3 worm cellular contexts compared by ENCODE assay signal in genomic region chrX:7068400-7068799, ce11.
TF ChIP-seq lines count a peak whose summit lies in the region.

TSS of gene pdi-6 (minus strand) at chrX:7068563.

TF ChIP-seq in whole organism, L1 larva, 84 proteins besides CTCF, POLR2A, EP300 and RAD21 (continued from another document and continues in another):
- TF ChIP-seq lin-13 (GFP tag; optimal IDR thresholded peaks at IDR 0.05; lab: Kevin White, UChicago) (peak; percentile 91), pag-3 (tag; optimal IDR thresholded peaks at IDR 0.05; lab: Kevin White, UChicago; ENCODE audit: borderline replicate concordance, insufficient read depth) (no peak), fkh-8 (tag; optimal IDR thresholded peaks at IDR 0.05; lab: Kevin White, UChicago) (peak; percentile 78), mab-9 (GFP tag; IDR thresholded peaks at IDR 0.05; lab: Robert Waterston, UW) (peak; percentile 65), unc-30 (tag; optimal IDR thresholded peaks at IDR 0.05; lab: Kevin White, UChicago) (no peak), nhr-19 (GFP tag; conservative IDR thresholded peaks at IDR 0.05; lab: Robert Waterston, UW) (peak; percentile 90), lin-14 (GFP tag; optimal IDR thresholded peaks at IDR 0.05; lab: Kevin White, UChicago) (peak; percentile 96), pqm-1 (tag; optimal IDR thresholded peaks at IDR 0.05; lab: Kevin White, UChicago) (peak; percentile 5), nhr-85 (tag; lab: Kevin White, UChicago) (peak; percentile 93), nhr-237 (tag; optimal IDR thresholded peaks at IDR 0.05; lab: Kevin White, UChicago) (peak; percentile 70), unc-86 (tag; optimal IDR thresholded peaks at IDR 0.05; lab: Kevin White, UChicago) (peak; percentile 54), lin-39 (tag; optimal IDR thresholded peaks at IDR 0.05; lab: Kevin White, UChicago) (peak; percentile 57), hlh-17 (GFP tag; optimal IDR thresholded peaks at IDR 0.05; lab: Kevin White, UChicago; ENCODE audit: borderline replicate concordance) (no peak), ceh-90 (tag; optimal IDR thresholded peaks at IDR 0.05; lab: Kevin White, UChicago) (peak; percentile 77), efl-3 (GFP tag; optimal IDR thresholded peaks at IDR 0.05; lab: Kevin White, UChicago) (no peak), egl-13 (tag; optimal IDR thresholded peaks at IDR 0.05; lab: Kevin White, UChicago) (peak; percentile 78), snu-23 (GFP tag; optimal IDR thresholded peaks at IDR 0.05; lab: Kevin White, UChicago) (peak; percentile 90), egl-27 (tag; optimal IDR thresholded peaks at IDR 0.05; lab: Kevin White, UChicago) (peak in 1 of 2 experiments; percentile 75), lin-15B (tag; optimal IDR thresholded peaks at IDR 0.05; lab: Kevin White, UChicago) (peak; percentile 94), F16B12.6 (tag; optimal IDR thresholded peaks at IDR 0.05; lab: Kevin White, UChicago) (peak; percentile 64), rnt-1 (tag; optimal IDR thresholded peaks at IDR 0.05; lab: Kevin White, UChicago) (peak; percentile 96), swsn-7 (tag; optimal IDR thresholded peaks at IDR 0.05; lab: Kevin White, UChicago) (peak; percentile 84), blmp-1 (tag; optimal IDR thresholded peaks at IDR 0.05; lab: Kevin White, UChicago) (peak; percentile 81), isw-1 (GFP tag; IDR thresholded peaks at IDR 0.05; lab: Robert Waterston, UW) (peak; percentile 81), mep-1 (tag; optimal IDR thresholded peaks at IDR 0.05; lab: Kevin White, UChicago) (peak; percentile 91), ztf-4 (tag; optimal IDR thresholded peaks at IDR 0.05; lab: Kevin White, UChicago) (peak; percentile 32), ama-1 (optimal IDR thresholded peaks at IDR 0.05; lab: Kevin White, UChicago) (no peak), tlp-1 (tag; optimal IDR thresholded peaks at IDR 0.05; lab: Kevin White, UChicago) (no peak), zag-1 (tag; optimal IDR thresholded peaks at IDR 0.05; lab: Kevin White, UChicago) (no peak), fkh-10 (GFP tag; optimal IDR thresholded peaks at IDR 0.05; lab: Kevin White, UChicago) (peak; percentile 13), tbx-2 (tag; optimal IDR thresholded peaks at IDR 0.05; lab: Kevin White, UChicago) (peak; percentile 88), fos-1 (tag; optimal IDR thresholded peaks at IDR 0.05; lab: Kevin White, UChicago) (peak; percentile 55), unc-62 (GFP tag; optimal IDR thresholded peaks at IDR 0.05; lab: Kevin White, UChicago) (no peak), sptf-1 (tag; optimal IDR thresholded peaks at IDR 0.05; lab: Kevin White, UChicago) (no peak), alr-1 (tag; optimal IDR thresholded peaks at IDR 0.05; lab: Kevin White, UChicago; ENCODE audit: borderline replicate concordance) (no peak), elt-2 (tag; optimal IDR thresholded peaks at IDR 0.05; lab: Kevin White, UChicago) (peak; percentile 81), ceh-63 (GFP tag; optimal IDR thresholded peaks at IDR 0.05; lab: Kevin White, UChicago) (no peak), nhr-71 (tag; optimal IDR thresholded peaks at IDR 0.05; lab: Kevin White, UChicago) (peak; percentile 94), hpl-2 (GFP tag; optimal IDR thresholded peaks at IDR 0.05; lab: Kevin White, UChicago) (peak; percentile 53), snpc-4 (tag; optimal IDR thresholded peaks at IDR 0.05; lab: Kevin White, UChicago) (peak; percentile 70), nhr-12 (tag; optimal IDR thresholded peaks at IDR 0.05; lab: Kevin White, UChicago) (no peak), skn-1 (tag; optimal IDR thresholded peaks at IDR 0.05; lab: Kevin White, UChicago) (peak; percentile 86), nhr-84 (tag; optimal IDR thresholded peaks at IDR 0.05; lab: Kevin White, UChicago) (no peak), nhr-28 (tag; optimal IDR thresholded peaks at IDR 0.05; lab: Kevin White, UChicago) (no peak)

TF ChIP-seq in whole organism, L3 larva, 47 proteins besides CTCF, POLR2A, EP300 and RAD21 (continued from another document):
- TF ChIP-seq egl-5 (tag; optimal IDR thresholded peaks at IDR 0.05; lab: Kevin White, UChicago) (peak; percentile 8), elt-1 (tag; optimal IDR thresholded peaks at IDR 0.05; lab: Kevin White, UChicago) (no peak), fos-1 (tag; optimal IDR thresholded peaks at IDR 0.05; lab: Kevin White, UChicago) (no peak), ceh-28 (tag; optimal IDR thresholded peaks at IDR 0.05; lab: Kevin White, UChicago) (peak; percentile 85), ceh-82 (tag; optimal IDR thresholded peaks at IDR 0.05; lab: Kevin White, UChicago) (no peak), unc-62 (GFP tag; optimal IDR thresholded peaks at IDR 0.05; lab: Kevin White, UChicago) (peak; percentile 25), tbx-2 (tag; optimal IDR thresholded peaks at IDR 0.05; lab: Kevin White, UChicago) (peak; percentile 75), mml-1 (tag; optimal IDR thresholded peaks at IDR 0.05; lab: Kevin White, UChicago) (no peak), lsy-12 (tag; optimal IDR thresholded peaks at IDR 0.05; lab: Kevin White, UChicago) (peak; percentile 89), nhr-237 (tag; optimal IDR thresholded peaks at IDR 0.05; lab: Kevin White, UChicago) (no peak), eor-1 (tag; optimal IDR thresholded peaks at IDR 0.05; lab: Kevin White, UChicago) (peak in 1 of 2 experiments; percentile 31), nhr-43 (tag; optimal IDR thresholded peaks at IDR 0.05; lab: Kevin White, UChicago; ENCODE audit: poor library complexity, severe bottlenecking) (peak; percentile 82), sea-2 (GFP tag; optimal IDR thresholded peaks at IDR 0.05; lab: Kevin White, UChicago) (no peak), ama-1 (optimal IDR thresholded peaks at IDR 0.05; lab: Kevin White, UChicago) (no peak), lin-39 (tag; optimal IDR thresholded peaks at IDR 0.05; lab: Kevin White, UChicago) (peak; percentile 96), fkh-10 (GFP tag; optimal IDR thresholded peaks at IDR 0.05; lab: Kevin White, UChicago) (no peak), ceh-9 (tag; optimal IDR thresholded peaks at IDR 0.05; lab: Kevin White, UChicago) (no peak), ztf-4 (tag; optimal IDR thresholded peaks at IDR 0.05; lab: Kevin White, UChicago) (peak; percentile 3), lin-15B (tag; optimal IDR thresholded peaks at IDR 0.05; lab: Kevin White, UChicago) (peak; percentile 97), aly-2 (tag; optimal IDR thresholded peaks at IDR 0.05; lab: Kevin White, UChicago) (no peak), nhr-25 (tag; optimal IDR thresholded peaks at IDR 0.05; lab: Kevin White, UChicago) (peak; percentile 96), R02D3.7 (tag; optimal IDR thresholded peaks at IDR 0.05; lab: Kevin White, UChicago) (peak; percentile 77), hmg-11 (tag; optimal IDR thresholded peaks at IDR 0.05; lab: Kevin White, UChicago) (no peak), nhr-12 (tag; optimal IDR thresholded peaks at IDR 0.05; lab: Kevin White, UChicago) (no peak), ztf-11 (tag; optimal IDR thresholded peaks at IDR 0.05; lab: Kevin White, UChicago) (no peak), jun-1 (tag; optimal IDR thresholded peaks at IDR 0.05; lab: Kevin White, UChicago) (peak; percentile 87)

TF ChIP-seq in whole organism, young adult, 124 proteins besides CTCF, POLR2A, EP300 and RAD21 (continued from another document and continues in another):
- TF ChIP-seq bed-2 (GFP tag; IDR thresholded peaks at IDR 0.05; lab: Robert Waterston, UW) (0 out of 2 replicates have a peak, but pooled peaks have one; percentile 16), mel-28 (tag; optimal IDR thresholded peaks at IDR 0.05; lab: Kevin White, UChicago; ENCODE audit: borderline replicate concordance) (no peak), nfya-1 (tag; optimal IDR thresholded peaks at IDR 0.05; lab: Kevin White, UChicago; ENCODE audit: borderline replicate concordance, insufficient read depth) (no peak), sea-2 (GFP tag; IDR thresholded peaks at IDR 0.05; lab: Robert Waterston, UW) (no peak), D2030.7 (GFP tag; IDR thresholded peaks at IDR 0.05; lab: Robert Waterston, UW) (no peak), sptf-2 (GFP tag; optimal IDR thresholded peaks at IDR 0.05; lab: Kevin White, UChicago) (peak; percentile 43), Y53F4B.3 (GFP tag; IDR thresholded peaks at IDR 0.05; lab: Robert Waterston, UW) (no peak), fkh-3 (tag; optimal IDR thresholded peaks at IDR 0.05; lab: Kevin White, UChicago) (no peak), T26A5.8 (tag; optimal IDR thresholded peaks at IDR 0.05; lab: Kevin White, UChicago) (no peak), dox-1 (GFP tag; IDR thresholded peaks at IDR 0.05; lab: Robert Waterston, UW) (peak; percentile 95; the same call in 1 of the 2 replicates), lsl-1 (GFP tag; optimal IDR thresholded peaks at IDR 0.05; lab: Kevin White, UChicago) (no peak), nhr-90 (tag; optimal IDR thresholded peaks at IDR 0.05; lab: Kevin White, UChicago) (peak; percentile 43), egl-18 (GFP tag; IDR thresholded peaks at IDR 0.05; lab: Robert Waterston, UW) (no peak), nhr-179 (tag; optimal IDR thresholded peaks at IDR 0.05; lab: Kevin White, UChicago) (no peak), ztf-6 (GFP tag; IDR thresholded peaks at IDR 0.05; lab: Robert Waterston, UW) (peak; percentile 25; the same call in 1 of the 2 replicates), snpc-3.4 (tag; optimal IDR thresholded peaks at IDR 0.05; lab: Kevin White, UChicago) (no peak), mxl-1 (tag; optimal IDR thresholded peaks at IDR 0.05; lab: Kevin White, UChicago) (no peak), F33H1.4 (GFP tag; IDR thresholded peaks at IDR 0.05; lab: Robert Waterston, UW) (peak; percentile 16; the same call in 1 of the 2 replicates), C06A6.2 (GFP tag; conservative IDR thresholded peaks at IDR 0.05; lab: Robert Waterston, UW) (peak; percentile 68), aptf-3 (GFP tag; IDR thresholded peaks at IDR 0.05; lab: Robert Waterston, UW) (no peak), lin-40 (tag; optimal IDR thresholded peaks at IDR 0.05; lab: Kevin White, UChicago) (no peak), sdz-38 (tag; optimal IDR thresholded peaks at IDR 0.05; lab: Kevin White, UChicago) (no peak), let-526 (GFP tag; IDR thresholded peaks at IDR 0.05; lab: Robert Waterston, UW) (peak; percentile 86), Y79H2A.3 (GFP tag; conservative IDR thresholded peaks at IDR 0.05; lab: Robert Waterston, UW) (no peak), F52B5.7 (tag; optimal IDR thresholded peaks at IDR 0.05; lab: Kevin White, UChicago) (no peak), unc-130 (GFP tag; optimal IDR thresholded peaks at IDR 0.05; lab: Kevin White, UChicago) (no peak), B0035.1 (tag; optimal IDR thresholded peaks at IDR 0.05; lab: Kevin White, UChicago) (peak; percentile 25), athp-1 (tag; optimal IDR thresholded peaks at IDR 0.05; lab: Kevin White, UChicago) (no peak), T07F8.4 (tag; optimal IDR thresholded peaks at IDR 0.05; lab: Kevin White, UChicago) (no peak), ceh-100 (GFP tag; IDR thresholded peaks at IDR 0.05; lab: Robert Waterston, UW) (no peak), rpc-1 (optimal IDR thresholded peaks at IDR 0.05; lab: Kevin White, UChicago) (no peak), rpc-1 (tag; optimal IDR thresholded peaks at IDR 0.05; lab: Kevin White, UChicago) (no peak), ceh-58 (GFP tag; IDR thresholded peaks at IDR 0.05; lab: Robert Waterston, UW) (no peak), him-1 (tag; optimal IDR thresholded peaks at IDR 0.05; lab: Kevin White, UChicago) (no peak), ztf-22 (GFP tag; optimal IDR thresholded peaks at IDR 0.05; lab: Kevin White, UChicago) (peak; percentile 15), hsf-1 (GFP tag; IDR thresholded peaks at IDR 0.05; lab: Robert Waterston, UW) (no peak), attf-6 (GFP tag; IDR thresholded peaks at IDR 0.05; lab: Robert Waterston, UW) (no peak), F55B11.4 (tag; optimal IDR thresholded peaks at IDR 0.05; lab: Kevin White, UChicago; ENCODE audit: borderline replicate concordance, insufficient read depth) (no peak), mes-4 (tag; optimal IDR thresholded peaks at IDR 0.05; lab: Kevin White, UChicago) (no peak), pbrm-1 (GFP tag; IDR thresholded peaks at IDR 0.05; lab: Robert Waterston, UW) (peak; percentile 85; the same call in 1 of the 2 replicates), hrde-1 (tag; optimal IDR thresholded peaks at IDR 0.05; lab: Kevin White, UChicago; ENCODE audit: borderline replicate concordance) (no peak), unc-62 (GFP tag; optimal IDR thresholded peaks at IDR 0.05; lab: Kevin White, UChicago) (no peak), ztf-26 (tag; optimal IDR thresholded peaks at IDR 0.05; lab: Kevin White, UChicago) (no peak), B0261.1 (tag; optimal IDR thresholded peaks at IDR 0.05; lab: Kevin White, UChicago) (peak; percentile 14), ceh-27 (GFP tag; optimal IDR thresholded peaks at IDR 0.05; lab: Kevin White, UChicago) (peak; percentile 92), lin-35 (GFP tag; optimal IDR thresholded peaks at IDR 0.05; lab: Kevin White, UChicago) (no peak), F57C9.4 (tag; optimal IDR thresholded peaks at IDR 0.05; lab: Kevin White, UChicago) (no peak), snpc-1.1 (tag; optimal IDR thresholded peaks at IDR 0.05; lab: Kevin White, UChicago; ENCODE audit: insufficient read depth) (no peak), lir-1 (GFP tag; conservative IDR thresholded peaks at IDR 0.05; lab: Robert Waterston, UW) (no peak), egrh-3 (GFP tag; IDR thresholded peaks at IDR 0.05; lab: Robert Waterston, UW) (peak; percentile 45; the same call in 1 of the 2 replicates), F23B12.7 (tag; optimal IDR thresholded peaks at IDR 0.05; lab: Kevin White, UChicago; ENCODE audit: insufficient read depth) (peak; percentile 14), gei-17 (GFP tag; optimal IDR thresholded peaks at IDR 0.05; lab: Kevin White, UChicago) (peak; percentile 63), F49E8.2 (tag; optimal IDR thresholded peaks at IDR 0.05; lab: Kevin White, UChicago; ENCODE audit: insufficient read depth) (no peak), ekl-4 (GFP tag; IDR thresholded peaks at IDR 0.05; lab: Robert Waterston, UW) (peak; percentile 20; the same call in 1 of the 2 replicates), hlh-26 (GFP tag; conservative IDR thresholded peaks at IDR 0.05; lab: Robert Waterston, UW) (no peak), hmg-20 (GFP tag; IDR thresholded peaks at IDR 0.05; lab: Robert Waterston, UW) (0 out of 2 replicates have a peak, but pooled peaks have one; percentile 4), lag-1 (GFP tag; IDR thresholded peaks at IDR 0.05; lab: Robert Waterston, UW) (no peak), repo-1 (tag; optimal IDR thresholded peaks at IDR 0.05; lab: Kevin White, UChicago) (no peak), ztf-3 (GFP tag; optimal IDR thresholded peaks at IDR 0.05; lab: Kevin White, UChicago) (no peak), nhr-120 (GFP tag; IDR thresholded peaks at IDR 0.05; lab: Robert Waterston, UW) (no peak), dpl-1 (GFP tag; optimal IDR thresholded peaks at IDR 0.05; lab: Kevin White, UChicago) (peak; percentile 11), snpc-1.3 (tag; optimal IDR thresholded peaks at IDR 0.05; lab: Kevin White, UChicago; ENCODE audit: insufficient read depth) (no peak), K12H6.12 (tag; optimal IDR thresholded peaks at IDR 0.05; lab: Kevin White, UChicago) (peak; percentile 87), nfya-2 (GFP tag; IDR thresholded peaks at IDR 0.05; lab: Robert Waterston, UW) (peak; percentile 94), ztf-25 (GFP tag; IDR thresholded peaks at IDR 0.05; lab: Robert Waterston, UW) (no peak), ama-1 (optimal IDR thresholded peaks at IDR 0.05; lab: Kevin White, UChicago) (no peak), ama-1 (GFP tag; optimal IDR thresholded peaks at IDR 0.05; lab: Kevin White, UChicago) (no peak), hmg-1.2 (GFP tag; IDR thresholded peaks at IDR 0.05; lab: Robert Waterston, UW) (peak; percentile 62; the same call in 1 of the 2 replicates), lsy-27 (tag; optimal IDR thresholded peaks at IDR 0.05; lab: Kevin White, UChicago; ENCODE audit: borderline replicate concordance, insufficient read depth) (no peak), somi-1 (GFP tag; optimal IDR thresholded peaks at IDR 0.05; lab: Kevin White, UChicago) (peak; percentile 50), mcd-1 (GFP tag; IDR thresholded peaks at IDR 0.05; lab: Robert Waterston, UW) (peak; percentile 98), F37B4.10 (GFP tag; IDR thresholded peaks at IDR 0.05; lab: Robert Waterston, UW) (no peak)
